Fruit fly (Drosophila melanogaster): ENCODE results near the gene CG2217.

Gene CG2217

dm6 chr3R:30443549-30444133, 20.9 kb upstream of the CG2217 start, which contains the start of gene CG15537:
Gene CG15537 (minus strand): TSS chr3R:30443599.
- TF ChIP-seq Dif (GFP tag; optimal IDR thresholded peaks at IDR 0.05; ENCODE audit: partially characterized antibody) = no peak
- no peak for TF ChIP-seq h (GFP tag; optimal IDR thresholded peaks at IDR 0.05)

- no peak for TF ChIP-seq Sp1 (GFP tag; optimal IDR thresholded peaks at IDR 0.05)
- TF ChIP-seq sv (GFP tag; optimal IDR thresholded peaks at IDR 0.05) = no peak
- no peak for TF ChIP-seq psq (GFP tag; optimal IDR thresholded peaks at IDR 0.05)
- TF ChIP-seq Vsx2 (GFP tag; optimal IDR thresholded peaks at IDR 0.05; ENCODE audit: partially characterized antibody) = peak; percentile 88
- TF ChIP-seq Hr78 (GFP tag; optimal IDR thresholded peaks at IDR 0.05) = no peak
- TF ChIP-seq OdsH (GFP tag; optimal IDR thresholded peaks at IDR 0.05) = no peak
- no peak for TF ChIP-seq sage (GFP tag; optimal IDR thresholded peaks at IDR 0.05)
- no peak for TF ChIP-seq CG9705 (GFP tag; optimal IDR thresholded peaks at IDR 0.05)
- TF ChIP-seq fru (GFP tag; optimal IDR thresholded peaks at IDR 0.05) = no peak
- no peak for TF ChIP-seq CG32264 (GFP tag; optimal IDR thresholded peaks at IDR 0.05)
- TF ChIP-seq dsf (GFP tag; optimal IDR thresholded peaks at IDR 0.05; ENCODE audit: borderline replicate concordance) = no peak
- TF ChIP-seq Dif (GFP tag; optimal IDR thresholded peaks at IDR 0.05; ENCODE audit: partially characterized antibody) = no peak
- no peak for TF ChIP-seq usp (GFP tag; optimal IDR thresholded peaks at IDR 0.05)
- TF ChIP-seq Mio (GFP tag; optimal IDR thresholded peaks at IDR 0.05) = no peak
- TF ChIP-seq tai (GFP tag; optimal IDR thresholded peaks at IDR 0.05) = no peak
- no peak for TF ChIP-seq Rel (GFP tag; optimal IDR thresholded peaks at IDR 0.05)
- TF ChIP-seq Rel (tag; optimal IDR thresholded peaks at IDR 0.05) = peak; percentile 30
- no peak for TF ChIP-seq Jra (GFP tag; optimal IDR thresholded peaks at IDR 0.05)
Measured at dm6 chr3R:30431258-30432114, 8.7 kb upstream of the CG2217 start, which contains the start of gene CG15534. Gene CG15534 (plus strand): TSS chr3R:30432064.

- TF ChIP-seq Jra (GFP tag; optimal IDR thresholded peaks at IDR 0.05) (no peak), dmrt93B (GFP tag; optimal IDR thresholded peaks at IDR 0.05) (no peak), Rel (GFP tag; optimal IDR thresholded peaks at IDR 0.05) (no peak), Rel (tag; optimal IDR thresholded peaks at IDR 0.05) (no peak), fru (GFP tag; optimal IDR thresholded peaks at IDR 0.05) (no peak), h (GFP tag; optimal IDR thresholded peaks at IDR 0.05) (no peak), dsf (GFP tag; optimal IDR thresholded peaks at IDR 0.05; ENCODE audit: borderline replicate concordance) (no peak), tai (GFP tag; optimal IDR thresholded peaks at IDR 0.05) (no peak), usp (GFP tag; optimal IDR thresholded peaks at IDR 0.05) (no peak), Dif (GFP tag; optimal IDR thresholded peaks at IDR 0.05; ENCODE audit: partially characterized antibody) (no peak), Hnf4 (GFP tag; optimal IDR thresholded peaks at IDR 0.05) (no peak), lola (GFP tag; optimal IDR thresholded peaks at IDR 0.05) (no peak), rgr (GFP tag; optimal IDR thresholded peaks at IDR 0.05) (no peak), Myc (optimal IDR thresholded peaks at IDR 0.05) (no peak), Hr83 (GFP tag; optimal IDR thresholded peaks at IDR 0.05; ENCODE audit: poor library complexity, severe bottlenecking) (no peak), N (GFP tag; optimal IDR thresholded peaks at IDR 0.05) (no peak), ey (GFP tag; optimal IDR thresholded peaks at IDR 0.05) (no peak)
Measured at dm6 chr3R:30428459-30428858, 5.7 kb upstream of the CG2217 start, which contains the start of gene CG15533. Gene CG15533 (plus strand): TSS chr3R:30428820.

dm6 chr3R:30427805-30428359, 5.1 kb upstream of the CG2217 start, which contains the start of gene CG2218:
Gene CG2218 (minus strand): TSS chr3R:30428276.
- TF ChIP-seq jim (GFP tag; optimal IDR thresholded peaks at IDR 0.05) = no peak
- no peak for TF ChIP-seq Dif (GFP tag; optimal IDR thresholded peaks at IDR 0.05; ENCODE audit: partially characterized antibody)
- TF ChIP-seq dmrt93B (GFP tag; optimal IDR thresholded peaks at IDR 0.05) = no peak
- TF ChIP-seq CG9705 (GFP tag; optimal IDR thresholded peaks at IDR 0.05) = no peak
- no peak for TF ChIP-seq N (GFP tag; optimal IDR thresholded peaks at IDR 0.05)
- peak; percentile 3 for TF ChIP-seq HLH106 (tag; optimal IDR thresholded peaks at IDR 0.05)
- TF ChIP-seq rgr (GFP tag; optimal IDR thresholded peaks at IDR 0.05) = peak; percentile 13
- TF ChIP-seq Rel (GFP tag; optimal IDR thresholded peaks at IDR 0.05) = no peak
- TF ChIP-seq Rel (tag; optimal IDR thresholded peaks at IDR 0.05) = peak; percentile 63
- TF ChIP-seq Hr83 (GFP tag; optimal IDR thresholded peaks at IDR 0.05; ENCODE audit: poor library complexity, severe bottlenecking) = peak; percentile 25
- no peak for TF ChIP-seq dsf (GFP tag; optimal IDR thresholded peaks at IDR 0.05; ENCODE audit: borderline replicate concordance)

Measured in whole organism, wandering third instar larva.